Worm (Caenorhabditis elegans): ENCODE results near the gene dcap-1.

dcap-1 gene

ce11 chrIV:1044287-1044686 is 10.3 kb downstream of the dcap-1 start, which contains the start of gene Y55F3AM.11:
TSS of gene Y55F3AM.11 (minus strand) at chrIV:1044387.
- TF ChIP-seq mab-9 (GFP tag; IDR thresholded peaks at IDR 0.05) (no peak), Y116A8C.19 (tag; optimal IDR thresholded peaks at IDR 0.05; ENCODE audit: borderline replicate concordance) (no peak), ceh-90 (tag; optimal IDR thresholded peaks at IDR 0.05) (no peak), nhr-19 (GFP tag; conservative IDR thresholded peaks at IDR 0.05) (no peak), sptf-1 (tag; optimal IDR thresholded peaks at IDR 0.05) (no peak), unc-30 (tag; optimal IDR thresholded peaks at IDR 0.05) (no peak), pax-3 (tag; optimal IDR thresholded peaks at IDR 0.05) (no peak), nhr-85 (tag) (no peak), nhr-90 (tag; optimal IDR thresholded peaks at IDR 0.05; ENCODE audit: poor library complexity) (no peak), C16A3.4 (tag; optimal IDR thresholded peaks at IDR 0.05) (no peak), zip-4 (GFP tag; optimal IDR thresholded peaks at IDR 0.05) (no peak), rnt-1 (tag; optimal IDR thresholded peaks at IDR 0.05) (no peak), aly-2 (tag; optimal IDR thresholded peaks at IDR 0.05) (no peak), lin-14 (GFP tag; optimal IDR thresholded peaks at IDR 0.05) (no peak), pag-3 (tag; optimal IDR thresholded peaks at IDR 0.05; ENCODE audit: borderline replicate concordance, insufficient read depth) (no peak), unc-86 (tag; optimal IDR thresholded peaks at IDR 0.05) (no peak), nhr-28 (tag; optimal IDR thresholded peaks at IDR 0.05) (no peak), nhr-47 (tag; optimal IDR thresholded peaks at IDR 0.05) (no peak)

- TF ChIP-seq sptf-1 (tag; optimal IDR thresholded peaks at IDR 0.05) (no peak), fkh-4 (tag; optimal IDR thresholded peaks at IDR 0.05; ENCODE audit: borderline replicate concordance) (no peak), hlh-4 (tag; optimal IDR thresholded peaks at IDR 0.05) (no peak), irx-1 (tag; optimal IDR thresholded peaks at IDR 0.05) (no peak)
Observed at ce11 chrIV:1040537-1040936, 14.1 kb downstream of the dcap-1 start.

ce11 chrIV:1038516-1038915 is 16.1 kb downstream of the dcap-1 start:
- no peak for TF ChIP-seq pax-3 (tag; optimal IDR thresholded peaks at IDR 0.05)
- no peak for TF ChIP-seq mdl-1 (tag; optimal IDR thresholded peaks at IDR 0.05)
- no peak for TF ChIP-seq nhr-77 (tag; optimal IDR thresholded peaks at IDR 0.05)
- no peak for TF ChIP-seq efl-3 (GFP tag; optimal IDR thresholded peaks at IDR 0.05)
- TF ChIP-seq fos-1 (tag; optimal IDR thresholded peaks at IDR 0.05), result no peak
- no peak for TF ChIP-seq grh-1 (GFP tag; IDR thresholded peaks at IDR 0.05)
- TF ChIP-seq lin-14 (GFP tag; optimal IDR thresholded peaks at IDR 0.05), result no peak
- no peak for TF ChIP-seq aly-2 (tag; optimal IDR thresholded peaks at IDR 0.05)
- no peak for TF ChIP-seq nhr-84 (tag; optimal IDR thresholded peaks at IDR 0.05)
- no peak for TF ChIP-seq ces-1 (GFP tag; optimal IDR thresholded peaks at IDR 0.05)
- TF ChIP-seq nhr-90 (tag; optimal IDR thresholded peaks at IDR 0.05; ENCODE audit: poor library complexity), result no peak
- no peak for TF ChIP-seq mab-9 (GFP tag; IDR thresholded peaks at IDR 0.05)
- no peak for TF ChIP-seq lsy-2 (tag; optimal IDR thresholded peaks at IDR 0.05)
- TF ChIP-seq skn-1 (tag; optimal IDR thresholded peaks at IDR 0.05), result no peak
- TF ChIP-seq jun-1 (tag; optimal IDR thresholded peaks at IDR 0.05), result no peak
- TF ChIP-seq xbp-1 (tag; optimal IDR thresholded peaks at IDR 0.05), result no peak
- no peak for TF ChIP-seq hlh-17 (GFP tag; optimal IDR thresholded peaks at IDR 0.05; ENCODE audit: borderline replicate concordance)

- TF ChIP-seq blmp-1 (tag; optimal IDR thresholded peaks at IDR 0.05) (peak; percentile 26), nhr-20 (tag; optimal IDR thresholded peaks at IDR 0.05) (peak; percentile 3), skn-1 (tag; optimal IDR thresholded peaks at IDR 0.05) (peak; percentile 16), lin-35 (GFP tag; optimal IDR thresholded peaks at IDR 0.05) (peak in 1 of 2 experiments; percentile 51), efl-1 (optimal IDR thresholded peaks at IDR 0.05) (no peak), efl-1 (GFP tag; optimal IDR thresholded peaks at IDR 0.05 in 1 of 2) (peak in 1 of 2 experiments; percentile 90), elt-2 (tag; optimal IDR thresholded peaks at IDR 0.05) (peak; percentile 31), unc-130 (tag; optimal IDR thresholded peaks at IDR 0.05) (peak; percentile 4), dpl-1 (GFP tag; optimal IDR thresholded peaks at IDR 0.05) (peak in 1 of 3 experiments; percentile 4), ceh-8 (GFP tag; optimal IDR thresholded peaks at IDR 0.05) (no peak), elt-3 (tag; optimal IDR thresholded peaks at IDR 0.05) (peak in 3 of 6 experiments; percentile 10 to 68 (median 46)), Y116A8C.19 (tag; optimal IDR thresholded peaks at IDR 0.05; ENCODE audit: borderline replicate concordance) (no peak), isw-1 (GFP tag; IDR thresholded peaks at IDR 0.05) (no peak)
Observed at ce11 chrIV:1035108-1035507, 19.5 kb downstream of the dcap-1 start.

Measured in whole organism, L1 larva.